Worm (Caenorhabditis elegans) whole organism, L4/young adult: ENCODE measurements around the gene cyp-34A7.

ENCODE experiments used
- W03F9.2 ChIP-seq: fragments of 150-350 bp; optimal IDR thresholded peaks from 2 replicates; lab custom pipeline; 2014; ENCODE audit warnings: missing biosample characterization, missing genetic modification characterization
- dao-5 ChIP-seq: sonication (generic microtip); optimal IDR thresholded peaks from 2 replicates; lab custom pipeline; 2016; ENCODE audit warnings: missing genotype, missing genetic modification characterization, moderate library complexity, missing compliant biosample characterization
- him-1 ChIP-seq: sonication (generic microtip); optimal IDR thresholded peaks from 2 replicates; lab custom pipeline; 2016; ENCODE audit warnings: missing genotype, missing genetic modification reagents, missing genetic modification characterization, missing compliant biosample characterization

ce11 chrV:3945053-3945452 is 18.6 kb downstream of the cyp-34A7 start, which contains the start of gene cyp-35B3:
- TF ChIP-seq dao-5 (tag; lab: Kevin White, UChicago) (no peak), him-1 (tag; lab: Kevin White, UChicago) (no peak), W03F9.2 (tag; lab: Kevin White, UChicago) (no peak)
